Worm (Caenorhabditis elegans): Measurements from ENCODE around the gene algn-2.
A peak's percentile ranks its signal among the peaks of the same experiment; 100 is the strongest.

The algn-2 gene

DNA sequence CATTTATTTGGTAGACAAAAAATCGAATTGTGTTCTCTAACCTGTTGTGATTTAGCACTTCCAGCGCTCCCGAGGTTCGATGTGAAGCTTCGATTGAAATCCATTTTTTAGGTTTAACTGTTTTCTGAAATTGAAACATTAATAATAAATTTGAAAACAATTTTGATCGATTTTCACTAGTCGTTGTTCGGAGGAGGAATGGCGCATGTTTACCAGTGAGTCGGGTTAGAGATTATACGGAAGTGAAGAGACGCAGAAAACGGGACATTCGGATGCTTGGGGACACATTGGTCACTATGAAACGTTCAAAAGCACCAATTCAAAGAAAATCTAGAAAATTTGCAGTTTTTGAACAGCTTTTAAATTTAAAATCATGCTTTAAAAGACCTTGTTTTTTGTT, 23.7 kb downstream of the algn-2 start, which contains the start of gene fbxl-3:
TSS of gene fbxl-3 (minus strand) at position 124 of the 400 bp plus-strand sequence.
- no peak for TF ChIP-seq elt-1 (tag; optimal IDR thresholded peaks at IDR 0.05)
- peak; percentile 22 for TF ChIP-seq hmg-11 (tag; optimal IDR thresholded peaks at IDR 0.05)

DNA sequence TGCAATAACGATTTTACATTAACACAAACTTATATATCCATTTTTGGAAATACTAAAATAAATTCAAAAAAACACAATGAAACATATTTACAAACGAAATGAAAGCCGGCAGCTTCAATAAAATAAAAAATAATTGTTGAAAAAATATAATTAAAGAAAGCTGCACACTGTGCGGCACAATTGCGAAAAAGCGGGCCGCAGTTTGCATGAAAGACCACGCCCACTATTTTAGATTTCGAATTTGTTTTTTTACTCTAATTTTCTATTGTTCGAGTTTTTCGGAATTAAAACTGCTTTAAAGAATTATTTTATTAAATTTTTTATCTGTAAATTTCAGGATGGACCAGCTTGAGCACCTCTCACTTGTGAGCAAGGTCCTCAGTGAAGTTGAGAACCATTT, 24.1 kb downstream of the algn-2 start, which contains the start of gene mog-5:
TSS of gene mog-5 (plus strand) at position 338 of the 400 bp plus-strand sequence.
- TF ChIP-seq ceh-82 (tag; optimal IDR thresholded peaks at IDR 0.05) (no peak), R02D3.7 (tag; optimal IDR thresholded peaks at IDR 0.05) (no peak), elt-2 (tag; optimal IDR thresholded peaks at IDR 0.05) (peak; percentile 40), hmg-11 (tag; optimal IDR thresholded peaks at IDR 0.05) (peak; percentile 30), nhr-28 (tag; optimal IDR thresholded peaks at IDR 0.05) (no peak), pha-4 (tag; optimal IDR thresholded peaks at IDR 0.05) (peak; percentile 50)

DNA sequence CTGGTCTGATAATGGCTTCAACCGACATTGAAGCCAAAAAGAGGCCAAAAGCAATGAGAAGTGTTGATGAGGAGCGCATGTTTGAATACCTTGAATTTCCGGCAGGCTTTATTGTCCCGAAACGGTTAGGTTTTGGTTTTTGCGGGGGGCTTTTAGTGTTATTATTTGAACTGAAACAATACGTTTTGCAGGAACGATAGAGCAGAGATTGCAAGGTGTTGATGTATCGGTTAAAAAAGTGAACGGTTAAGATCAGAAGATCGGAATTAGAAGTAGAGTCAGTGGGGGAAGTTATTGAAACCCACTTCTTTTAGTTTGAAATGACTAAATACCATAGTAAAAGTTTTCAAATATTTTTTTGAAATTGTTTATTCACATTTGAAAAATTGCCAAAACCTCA, 32.5 kb downstream of the algn-2 start, which contains the start of gene clec-141:
TSS of gene clec-141 (minus strand) at position 101 of the 400 bp plus-strand sequence.
- TF ChIP-seq nhr-67 (tag; optimal IDR thresholded peaks at IDR 0.05) (no peak), fkh-2 (tag; optimal IDR thresholded peaks at IDR 0.05) (no peak), mdl-1 (tag; optimal IDR thresholded peaks at IDR 0.05) (no peak), sea-2 (GFP tag; optimal IDR thresholded peaks at IDR 0.05) (no peak), ceh-9 (tag; optimal IDR thresholded peaks at IDR 0.05) (no peak), snpc-4 (tag; optimal IDR thresholded peaks at IDR 0.05) (no peak), ama-1 (optimal IDR thresholded peaks at IDR 0.05) (no peak), fkh-10 (GFP tag; optimal IDR thresholded peaks at IDR 0.05) (no peak), nhr-77 (tag; optimal IDR thresholded peaks at IDR 0.05) (no peak), lin-15B (tag; optimal IDR thresholded peaks at IDR 0.05) (no peak), nhr-12 (tag; optimal IDR thresholded peaks at IDR 0.05) (no peak), ceh-28 (tag; optimal IDR thresholded peaks at IDR 0.05) (no peak), skn-1 (tag; optimal IDR thresholded peaks at IDR 0.05) (no peak)

DNA sequence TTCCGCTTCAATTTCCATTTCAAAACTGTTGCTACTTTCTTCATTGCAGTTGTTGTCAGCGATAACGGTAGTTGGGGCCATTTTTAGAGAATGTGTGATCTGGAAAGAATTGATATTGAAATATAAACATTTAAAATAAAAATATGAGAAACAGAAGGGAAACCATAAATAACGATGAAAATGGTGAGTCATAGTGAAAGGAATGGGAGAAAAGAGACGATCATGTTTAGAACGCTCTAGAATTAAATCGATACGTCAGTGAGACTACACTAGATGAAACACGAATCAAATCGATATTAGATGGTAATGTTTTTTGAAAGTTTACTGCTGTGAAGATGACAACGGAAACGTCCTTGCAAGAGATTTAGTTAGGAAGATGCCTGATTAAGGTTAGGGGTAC, 33.9 kb downstream of the algn-2 start, which contains the start of the genes EEED8.12 and EEED8.4:
TSS of gene EEED8.12 (minus strand) at position 101 of the 400 bp plus-strand sequence.
TSS of gene EEED8.4 (plus strand) at position 396 of the 400 bp plus-strand sequence.
- TF ChIP-seq elt-3 (tag; optimal IDR thresholded peaks at IDR 0.05) (no peak), nhr-11 (tag; optimal IDR thresholded peaks at IDR 0.05) (no peak), daf-12 (tag; optimal IDR thresholded peaks at IDR 0.05) (no peak), nhr-43 (tag; optimal IDR thresholded peaks at IDR 0.05; ENCODE audit: poor library complexity, severe bottlenecking) (no peak), skn-1 (tag; optimal IDR thresholded peaks at IDR 0.05) (no peak), nhr-12 (tag; optimal IDR thresholded peaks at IDR 0.05) (no peak), elt-1 (tag; optimal IDR thresholded peaks at IDR 0.05) (no peak), ceh-16 (tag; optimal IDR thresholded peaks at IDR 0.05) (no peak), eor-1 (tag; optimal IDR thresholded peaks at IDR 0.05) (no peak), egl-27 (tag; optimal IDR thresholded peaks at IDR 0.05) (no peak), nhr-28 (tag; optimal IDR thresholded peaks at IDR 0.05) (no peak), nhr-23 (tag; optimal IDR thresholded peaks at IDR 0.05) (no peak), ama-1 (optimal IDR thresholded peaks at IDR 0.05) (no peak), fos-1 (tag; optimal IDR thresholded peaks at IDR 0.05) (no peak), snpc-4 (tag; optimal IDR thresholded peaks at IDR 0.05) (no peak), nhr-25 (tag; optimal IDR thresholded peaks at IDR 0.05) (no peak), sea-2 (GFP tag; optimal IDR thresholded peaks at IDR 0.05) (no peak), fkh-10 (GFP tag; optimal IDR thresholded peaks at IDR 0.05) (no peak)

DNA sequence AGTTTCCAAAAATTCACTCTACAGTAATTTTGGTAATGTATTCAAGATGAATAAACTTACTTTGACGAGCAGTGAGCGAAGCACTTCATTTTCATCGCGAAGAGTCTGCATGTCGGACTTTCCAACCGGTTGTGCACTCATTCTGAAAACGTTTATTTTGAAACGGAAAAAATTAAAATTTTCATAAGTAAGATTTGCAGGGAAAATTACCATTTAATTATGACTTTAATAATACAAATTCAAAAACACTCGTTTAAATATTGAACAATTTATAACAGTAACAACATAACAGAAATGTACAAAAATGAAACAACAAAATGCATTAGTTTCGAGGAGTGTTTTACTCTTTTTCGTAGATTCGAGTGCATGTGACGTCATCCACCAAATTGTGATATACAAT, 37.4 kb downstream of the algn-2 start, which contains the start of the genes EEED8.13 and EEED8.18:
TSS of gene EEED8.13 (minus strand) at position 101 of the 400 bp plus-strand sequence.
TSS of gene EEED8.18 (minus strand) at position 144 of the 400 bp plus-strand sequence.
- TF ChIP-seq nhr-237 (tag; optimal IDR thresholded peaks at IDR 0.05), result no peak
- TF ChIP-seq nhr-28 (tag; optimal IDR thresholded peaks at IDR 0.05), result no peak
- TF ChIP-seq nhr-67 (tag; optimal IDR thresholded peaks at IDR 0.05), result no peak
- TF ChIP-seq ztf-11 (tag; optimal IDR thresholded peaks at IDR 0.05), result no peak
- TF ChIP-seq elt-1 (tag; optimal IDR thresholded peaks at IDR 0.05), result no peak
- no peak for TF ChIP-seq ama-1 (optimal IDR thresholded peaks at IDR 0.05)
- no peak for TF ChIP-seq lsy-12 (tag; optimal IDR thresholded peaks at IDR 0.05)
- no peak for TF ChIP-seq unc-62 (GFP tag; optimal IDR thresholded peaks at IDR 0.05)
- TF ChIP-seq pha-4 (tag; optimal IDR thresholded peaks at IDR 0.05), result no peak

Data from whole organism, L3 larva.